Fruit fly (Drosophila melanogaster) whole organism, larva: Measurements from ENCODE around the gene CG32240.

Source experiments
- noc ChIP-seq: fragments of 200-800 bp; sonication (Bioruptor generic); optimal IDR thresholded peaks from 3 replicates; lab custom pipeline; 2019; ENCODE audit warnings: missing biosample characterization, mild to moderate bottlenecking, missing genetic modification characterization, moderate library complexity

CG32240 gene

DNA sequence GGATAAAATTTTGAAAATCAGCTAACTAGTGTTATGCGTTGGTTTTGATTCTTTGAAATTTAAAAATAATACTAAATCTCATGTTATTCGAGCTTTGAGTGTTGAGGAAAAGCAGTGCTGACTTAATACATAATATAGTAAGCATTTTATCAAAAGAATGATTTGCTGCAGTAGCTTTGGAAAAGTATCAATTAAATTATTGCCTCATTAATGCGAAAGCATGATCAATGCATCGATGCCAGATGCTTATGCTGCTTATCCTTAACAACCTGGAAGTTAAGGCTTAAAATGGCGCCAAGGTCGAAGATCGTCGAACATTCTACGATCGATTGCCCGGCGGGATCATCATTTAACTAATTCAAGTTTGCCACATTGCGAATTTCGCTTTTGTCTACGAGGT lies at the start of gene CG32240:
CG32240 (minus strand) TSS at position 101 of the 400 bp plus-strand sequence.
- no peak for TF ChIP-seq noc (tag; lab: Kevin White, UChicago)

- no peak for TF ChIP-seq noc (tag; lab: Kevin White, UChicago)
Observed at dm6 chr3L:4430331-4430730, 48.9 kb upstream of the CG32240 start.

- no peak for TF ChIP-seq noc (tag; lab: Kevin White, UChicago)
Observed at dm6 chr3L:4428918-4429546, 47.6 kb upstream of the CG32240 start, which contains the start of gene nAChRbeta1. Gene nAChRbeta1, plus strand, starts transcription at chr3L:4429349.

dm6 chr3L:4426581-4426980 lies 45.2 kb upstream of the CG32240 start:
- TF ChIP-seq noc (tag; lab: Kevin White, UChicago) = no peak

DNA sequence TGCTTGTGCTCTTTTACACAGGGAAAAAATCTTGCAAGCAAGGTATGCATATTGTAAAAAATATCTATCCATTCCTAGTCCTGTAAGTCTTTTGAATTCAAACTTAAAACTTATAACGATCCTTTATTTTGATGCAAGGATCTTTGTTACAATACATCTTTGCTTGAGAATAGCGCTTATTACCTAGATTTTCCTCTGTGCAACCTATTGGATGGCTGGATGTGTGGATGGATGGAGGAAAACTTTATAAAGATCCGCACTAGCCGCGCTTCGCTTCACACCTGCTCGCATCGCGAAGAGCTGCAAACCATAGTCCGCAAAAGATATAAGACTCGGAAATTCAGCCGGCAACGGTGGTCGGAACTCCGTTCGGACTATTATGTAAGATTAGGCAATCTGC lies 39.9 kb upstream of the CG32240 start, which contains the start of gene CG15020:
CG15020 (plus strand) TSS at position 301 of the 400 bp plus-strand sequence.
- TF ChIP-seq noc (tag; lab: Kevin White, UChicago) = no peak

DNA sequence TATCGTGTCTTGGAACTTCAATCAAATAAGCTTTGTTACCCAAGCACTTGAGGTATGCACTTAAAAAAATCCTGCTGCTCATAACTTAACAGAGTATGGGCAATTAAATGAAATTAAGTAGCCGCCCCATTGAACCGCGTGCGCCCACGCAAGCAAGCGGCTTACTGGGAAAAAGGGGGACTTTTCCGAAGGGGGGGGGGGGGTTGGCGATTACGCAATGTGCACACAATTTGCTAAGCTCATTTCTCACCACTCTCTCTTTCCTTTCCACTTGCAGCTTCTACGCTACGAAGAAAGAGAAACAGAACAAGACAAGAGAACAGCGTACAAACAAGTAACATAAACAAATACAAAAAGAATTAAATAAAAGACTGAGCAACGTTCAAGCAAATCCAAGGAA lies 36.1 kb upstream of the CG32240 start:
- no peak for TF ChIP-seq noc (tag; lab: Kevin White, UChicago)

- TF ChIP-seq noc (tag; lab: Kevin White, UChicago) = no peak
Observed at dm6 chr3L:4417068-4417467, 35.6 kb upstream of the CG32240 start.

- peak; percentile 42 for TF ChIP-seq noc (tag; lab: Kevin White, UChicago)
Observed at dm6 chr3L:4415326-4416274, 34.2 kb upstream of the CG32240 start.

dm6 chr3L:4414579-4414978 lies 33.1 kb upstream of the CG32240 start:
- no peak for TF ChIP-seq noc (tag; lab: Kevin White, UChicago)

DNA sequence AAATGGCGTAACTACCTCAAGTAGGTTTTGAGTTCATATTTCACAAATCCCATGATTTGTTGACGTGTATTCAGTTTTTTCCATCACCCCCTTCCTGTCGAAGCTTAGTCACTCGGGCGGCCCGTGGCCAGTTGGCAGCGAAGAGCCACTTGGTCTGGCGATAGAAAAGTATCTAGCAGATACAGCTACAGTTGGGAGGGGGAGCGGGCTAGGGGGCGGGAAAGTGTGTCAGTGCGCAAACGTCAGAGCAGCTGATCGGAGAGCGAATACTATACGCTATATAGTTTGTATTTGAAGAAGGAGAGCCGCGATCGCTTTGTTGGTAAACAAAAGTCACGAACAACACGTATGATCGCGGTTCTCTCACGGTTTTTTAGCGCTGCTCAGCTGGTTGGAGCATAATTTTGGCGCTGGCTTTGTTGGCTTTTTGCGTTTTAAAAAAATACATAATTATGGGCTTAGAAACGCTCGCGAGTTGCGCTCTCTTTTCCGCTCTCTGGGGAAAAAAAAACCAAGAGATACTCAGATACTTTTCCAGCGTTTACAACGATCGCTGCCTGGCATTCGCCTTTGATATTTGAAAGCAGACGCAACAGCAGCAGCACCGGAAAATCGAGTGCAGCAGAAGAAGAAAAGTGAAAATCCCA lies 32.5 kb upstream of the CG32240 start:
- no peak for TF ChIP-seq noc (tag; lab: Kevin White, UChicago)

DNA sequence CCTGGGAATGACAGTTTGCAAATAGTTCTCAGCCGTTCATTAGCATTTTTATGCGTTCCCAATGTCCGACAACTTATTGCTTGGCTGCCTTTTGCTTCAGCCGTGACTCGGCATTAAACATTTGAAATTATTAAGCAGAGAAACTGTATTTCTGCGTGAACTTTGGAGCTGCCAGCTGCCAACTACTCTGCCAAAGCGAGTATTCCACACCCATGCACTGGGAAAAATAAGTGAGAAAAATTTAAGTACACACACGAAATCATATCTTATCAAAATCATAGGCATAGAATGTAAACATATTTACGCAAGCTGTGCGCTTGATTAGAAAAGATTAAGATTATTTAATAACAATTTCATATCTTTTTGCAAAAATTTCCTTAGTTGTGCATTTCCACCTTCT lies 31.5 kb upstream of the CG32240 start:
- TF ChIP-seq noc (tag; lab: Kevin White, UChicago) = peak; percentile 42

DNA sequence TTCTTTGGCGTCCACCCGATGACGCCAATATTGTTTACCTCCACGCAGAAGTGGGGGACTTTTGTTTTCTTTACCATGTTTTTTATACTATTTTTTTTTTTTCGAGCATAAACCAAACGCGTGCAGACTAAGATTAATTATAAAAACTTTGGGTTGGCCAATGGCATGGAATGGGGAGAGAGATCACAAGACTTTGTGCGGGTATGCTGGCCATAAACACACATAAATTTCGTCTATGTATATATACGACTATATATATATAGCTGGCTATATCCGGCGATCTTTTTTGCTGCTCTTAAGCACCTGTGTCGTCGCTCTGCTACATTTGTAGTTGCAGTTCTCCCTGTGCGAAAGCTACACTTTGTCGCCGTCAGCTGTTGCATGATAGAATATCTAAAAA lies 30.5 kb upstream of the CG32240 start:
- TF ChIP-seq noc (tag; lab: Kevin White, UChicago) = no peak

DNA sequence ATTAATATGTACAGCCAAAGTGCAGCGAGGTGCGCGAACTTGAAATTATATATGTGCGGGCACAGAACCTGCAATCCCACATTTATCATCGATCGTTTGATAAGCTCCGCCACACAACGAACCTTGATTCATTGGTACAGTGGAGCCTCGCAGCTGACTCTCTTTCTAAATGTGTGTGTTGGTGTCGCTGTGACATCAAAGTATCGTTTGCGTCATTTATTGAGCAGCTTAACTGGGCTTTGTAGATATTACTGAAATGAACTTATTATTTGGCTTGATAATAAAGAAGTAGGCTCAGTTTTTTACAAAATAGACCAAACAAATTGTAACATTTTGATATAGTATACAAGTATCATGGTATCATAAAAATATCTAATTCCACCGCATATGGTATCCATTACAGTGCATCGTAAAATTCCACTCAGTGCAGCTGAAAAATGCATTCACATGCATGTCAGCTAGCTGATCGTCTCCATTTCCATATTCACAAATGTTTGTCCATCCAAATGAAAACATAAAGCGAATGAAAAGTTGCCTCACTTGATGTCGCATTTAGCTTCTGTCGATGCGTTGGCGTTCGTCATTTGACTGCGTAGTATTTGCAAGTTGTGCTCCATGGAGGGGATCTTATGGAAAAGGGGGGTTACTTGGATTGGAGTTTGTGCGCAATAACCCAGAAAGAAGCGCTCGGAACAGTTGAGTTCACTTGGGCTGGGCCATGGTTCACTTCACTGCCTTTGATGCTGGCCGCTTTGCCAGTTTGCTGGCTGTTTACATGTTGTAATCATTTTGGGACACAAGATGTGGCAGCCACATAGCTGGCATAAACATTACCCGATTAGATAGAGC lies 29.8 kb upstream of the CG32240 start:
- TF ChIP-seq noc (tag; lab: Kevin White, UChicago) = no peak

DNA sequence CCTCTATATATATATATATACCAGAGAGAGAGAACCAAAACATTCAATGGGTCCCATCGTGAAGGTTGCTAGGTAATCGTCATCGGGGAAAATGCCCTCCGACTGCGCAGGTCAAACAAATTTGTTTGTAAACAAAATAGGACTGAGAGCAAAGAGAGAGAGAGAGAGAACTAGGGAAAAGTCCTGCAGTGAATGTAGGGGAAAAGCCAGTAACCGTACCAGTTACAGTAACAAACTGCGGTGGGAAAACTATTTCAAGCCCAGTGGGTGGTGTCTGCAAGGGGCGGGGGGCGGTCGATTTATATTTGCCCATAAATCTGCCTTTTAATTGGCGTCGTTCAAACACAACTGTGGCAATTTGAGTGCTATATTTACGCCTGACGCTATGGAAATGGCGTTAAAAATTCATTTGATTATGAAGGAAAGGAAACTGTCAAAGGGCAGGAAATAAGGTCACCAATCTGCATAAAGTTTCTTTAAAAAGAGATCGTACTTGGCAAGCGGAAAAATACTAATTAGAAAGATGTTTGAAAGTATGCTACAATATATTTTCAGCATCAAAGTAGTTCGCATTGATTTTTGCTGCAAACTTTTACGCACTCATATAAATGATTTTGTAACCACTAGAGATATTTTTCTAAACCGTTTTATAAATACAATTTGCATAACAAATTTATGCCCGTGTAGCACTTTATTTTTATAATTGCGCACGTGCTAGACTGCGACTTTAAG lies 28.6 kb upstream of the CG32240 start:
- TF ChIP-seq noc (tag; lab: Kevin White, UChicago) = no peak
